Worm (Caenorhabditis elegans) whole organism, L2 larva: Measurements from ENCODE around the gene nspb-10.

Experiments
- fos-1 ChIP-seq: fragments of 150-350 bp; optimal IDR thresholded peaks from 2 replicates; lab custom pipeline; 2014; ENCODE audit warnings: missing biosample characterization, missing genetic modification characterization
- nhr-10 ChIP-seq: sonication (generic microtip); optimal IDR thresholded peaks from 2 replicates; lab custom pipeline; 2017; ENCODE audit warnings: missing biosample characterization, missing genetic modification characterization

nspb-10 gene

DNA sequence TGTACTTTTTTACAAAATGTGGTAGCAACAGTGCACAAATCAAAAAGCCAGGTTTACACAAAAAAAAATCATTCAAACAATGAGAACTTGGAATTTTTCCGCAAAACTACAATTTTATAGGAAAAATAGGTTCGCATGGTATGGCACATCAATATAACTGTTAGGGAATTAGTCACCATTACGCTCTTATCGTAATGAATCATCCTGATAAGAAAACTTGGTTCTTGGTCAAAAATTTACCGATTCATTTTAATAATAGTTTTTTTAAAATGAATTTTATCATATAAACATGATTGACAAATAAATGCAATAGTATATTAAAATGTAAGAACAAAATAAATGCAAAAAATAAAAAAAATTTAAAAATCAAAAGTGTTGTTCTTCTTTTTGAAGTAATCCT lies 47.5 kb downstream of the nspb-10 start:
- TF ChIP-seq nhr-10 (tag; lab: Kevin White, UChicago) (no peak), fos-1 (tag; lab: Kevin White, UChicago) (peak; percentile 84)
